Worm (Caenorhabditis elegans) whole organism, L4 larva: Measurements from ENCODE around the gene ttc-7.

Source experiments
- T26A8.4 ChIP-seq: fragments of 200-800 bp; sonication (Bioruptor generic); IDR thresholded peaks from 2 replicates; pipeline ENCODE4 v1.3.6; 2022; ENCODE audit warnings: missing genetic modification characterization, missing compliant biosample characterization
- Y105C5A.15 ChIP-seq: fragments of 200-800 bp; sonication (Bioruptor generic); IDR thresholded peaks from 2 replicates; pipeline ENCODE4 v1.3.6; 2022; ENCODE audit warnings: missing genetic modification characterization, missing compliant biosample characterization
- aha-1 ChIP-seq: fragments of 150-350 bp; peaks from one replicate; lab custom pipeline; 2014; ENCODE audit warnings: missing biosample characterization, missing genetic modification characterization
- arid-1 ChIP-seq: fragments of 200-800 bp; sonication (Bioruptor generic); conservative IDR thresholded peaks from 2 replicates; pipeline ENCODE4 v1.3.6; 2022; ENCODE audit warnings: missing genetic modification reagents, missing genetic modification characterization, missing compliant biosample characterization
- ceh-20 ChIP-seq: fragments of 200-800 bp; sonication (Bioruptor generic); IDR thresholded peaks from 2 replicates; pipeline ENCODE4 v1.3.6; 2022; ENCODE audit warnings: missing genetic modification reagents, missing genetic modification characterization, missing compliant biosample characterization
- ceh-28 ChIP-seq: fragments of 150-350 bp; optimal IDR thresholded peaks from 2 replicates; lab custom pipeline; 2014; ENCODE audit warnings: missing biosample characterization, missing genetic modification reagents, missing genetic modification characterization
- ceh-44 ChIP-seq: fragments of 200-800 bp; sonication (Bioruptor generic); IDR thresholded peaks from 2 replicates; pipeline ENCODE4 v1.3.6; 2022; ENCODE audit warnings: missing genetic modification reagents, missing genetic modification characterization, missing compliant biosample characterization
- daf-16 ChIP-seq, 3 experiments: sonication (generic microtip); optimal IDR thresholded peaks; 2 replicates each; lab custom pipeline; 2016 to 2017; ENCODE audit warnings: missing genetic modification characterization in 3 of 3, missing genetic modification reagents in 3 of 3, mild to moderate bottlenecking in 2 of 3, missing compliant biosample characterization in 2 of 3, missing biosample characterization in 1 of 3, moderate library complexity in 1 of 3
- dmd-6 ChIP-seq: fragments of 200-800 bp; sonication (Bioruptor generic); IDR thresholded peaks from 2 replicates; pipeline ENCODE4 v1.3.6; 2022; ENCODE audit warnings: missing genetic modification reagents, missing genetic modification characterization, missing compliant biosample characterization
- dmd-8 ChIP-seq: fragments of 200-800 bp; sonication (Bioruptor generic); IDR thresholded peaks from 2 replicates; pipeline ENCODE4 v1.3.6; 2022; ENCODE audit warnings: missing genetic modification characterization, missing compliant biosample characterization
- dpl-1 ChIP-seq: fragments of 150-350 bp; optimal IDR thresholded peaks from 2 replicates; lab custom pipeline; 2014; ENCODE audit warnings: missing biosample characterization, missing genetic modification reagents, missing genetic modification characterization
- duxl-1 ChIP-seq: sonication (generic microtip); optimal IDR thresholded peaks from 2 replicates; lab custom pipeline; 2016; ENCODE audit warnings: mild to moderate bottlenecking, missing genetic modification characterization, moderate library complexity, missing compliant biosample characterization; ENCODE audit not compliant: poor library complexity
- dve-1 ChIP-seq: sonication (generic microtip); optimal IDR thresholded peaks from 2 replicates; lab custom pipeline; 2017; ENCODE audit warnings: antibody characterized with exemption, mild to moderate bottlenecking, missing genetic modification characterization, missing compliant biosample characterization; ENCODE audit not compliant: insufficient read depth
- egl-43 ChIP-seq: fragments of 200-800 bp; sonication (Bioruptor generic); IDR thresholded peaks from 2 replicates; pipeline ENCODE4 v1.3.6; 2022; ENCODE audit warnings: missing genetic modification reagents, missing genetic modification characterization, missing compliant biosample characterization
- gei-8 ChIP-seq: fragments of 200-800 bp; sonication (Bioruptor generic); optimal IDR thresholded peaks from 2 replicates; lab custom pipeline; 2018; ENCODE audit warnings: mild to moderate bottlenecking, missing genetic modification characterization, missing compliant biosample characterization
- hlh-11 ChIP-seq: fragments of 200-800 bp; sonication (Bioruptor generic); optimal IDR thresholded peaks from 2 replicates; lab custom pipeline; 2018; ENCODE audit warnings: mild to moderate bottlenecking, missing genetic modification characterization, missing compliant biosample characterization
- hlh-30 ChIP-seq: sonication (generic microtip); optimal IDR thresholded peaks from 2 replicates; lab custom pipeline; 2017; ENCODE audit warnings: antibody characterized with exemption, mild to moderate bottlenecking, missing genetic modification characterization, missing compliant biosample characterization; ENCODE audit not compliant: insufficient read depth
- hmg-1.1 ChIP-seq: fragments of 200-800 bp; sonication (Bioruptor generic); IDR thresholded peaks from 2 replicates; pipeline ENCODE4 v1.3.6; 2022; ENCODE audit warnings: missing genetic modification reagents, missing genetic modification characterization, missing compliant biosample characterization
- lin-13 ChIP-seq: fragments of 150-350 bp; optimal IDR thresholded peaks from 2 replicates; lab custom pipeline; 2014; ENCODE audit warnings: missing biosample characterization, missing genetic modification reagents, missing genetic modification characterization
- lin-15B ChIP-seq: fragments of 150-350 bp; sonication (generic microtip); optimal IDR thresholded peaks from 3 replicates; lab custom pipeline; 2014; ENCODE audit warnings: missing biosample characterization, missing genetic modification characterization
- lin-38 ChIP-seq: fragments of 200-800 bp; sonication (Bioruptor generic); IDR thresholded peaks from 2 replicates; pipeline ENCODE4 v1.3.6; 2022; ENCODE audit warnings: missing genetic modification reagents, missing genetic modification characterization, missing compliant biosample characterization
- lsy-2 ChIP-seq, 2 experiments: fragments of 150-350 bp in 1 of 2; sonication (generic microtip) in 1 of 2; optimal IDR thresholded peaks; 2 replicates each; lab custom pipeline; 2014 to 2017; ENCODE audit warnings: missing biosample characterization in 2 of 2, missing genetic modification characterization in 2 of 2
- madf-9 ChIP-seq: fragments of 200-800 bp; sonication (Bioruptor generic); conservative IDR thresholded peaks from 2 replicates; pipeline ENCODE4 v1.3.6; 2022; ENCODE audit warnings: missing genetic modification reagents, missing genetic modification characterization, missing compliant biosample characterization
- mep-1 ChIP-seq: fragments of 150-350 bp; sonication (generic microtip); optimal IDR thresholded peaks from 3 replicates; lab custom pipeline; 2014; ENCODE audit warnings: missing biosample characterization, missing genetic modification characterization
- mes-2 ChIP-seq: sonication (generic microtip); optimal IDR thresholded peaks from 2 replicates; lab custom pipeline; 2016; ENCODE audit warnings: missing genotype, mild to moderate bottlenecking, missing genetic modification characterization, missing compliant biosample characterization; ENCODE audit not compliant: poor library complexity, severe bottlenecking
- mxl-2 ChIP-seq: fragments of 200-800 bp; sonication (Bioruptor generic); conservative IDR thresholded peaks from 2 replicates; pipeline ENCODE4 v1.3.6; 2022; ENCODE audit warnings: missing genetic modification reagents, missing genetic modification characterization, missing compliant biosample characterization
- nhr-10 ChIP-seq: fragments of 150-350 bp; optimal IDR thresholded peaks from 2 replicates; lab custom pipeline; 2014; ENCODE audit warnings: missing biosample characterization, missing genetic modification characterization
- nhr-102 ChIP-seq: sonication (generic microtip); optimal IDR thresholded peaks from 2 replicates; lab custom pipeline; 2016; ENCODE audit warnings: mild to moderate bottlenecking, missing genetic modification characterization, moderate library complexity, missing compliant biosample characterization
- nhr-11 ChIP-seq: fragments of 150-350 bp; optimal IDR thresholded peaks from 2 replicates; lab custom pipeline; 2014; ENCODE audit warnings: missing biosample characterization, missing genetic modification characterization
- nhr-111 ChIP-seq: fragments of 200-800 bp; sonication (Bioruptor generic); optimal IDR thresholded peaks from 2 replicates; lab custom pipeline; 2018; ENCODE audit warnings: mild to moderate bottlenecking, missing genetic modification characterization, missing compliant biosample characterization
- nhr-41 ChIP-seq: fragments of 200-800 bp; sonication (Bioruptor generic); IDR thresholded peaks from 2 replicates; pipeline ENCODE4 v1.3.6; 2022; ENCODE audit warnings: missing genetic modification reagents, missing genetic modification characterization, missing compliant biosample characterization
- nhr-42 ChIP-seq: fragments of 200-800 bp; sonication (Bioruptor generic); IDR thresholded peaks from 2 replicates; pipeline ENCODE4 v1.3.6; 2022; ENCODE audit warnings: missing genetic modification characterization, missing compliant biosample characterization
- nhr-76 ChIP-seq: fragments of 150-350 bp; optimal IDR thresholded peaks from 2 replicates; lab custom pipeline; 2014; ENCODE audit warnings: missing biosample characterization, missing genetic modification characterization
- rbr-2 ChIP-seq: sonication (generic microtip); optimal IDR thresholded peaks from 2 replicates; lab custom pipeline; 2016; ENCODE audit warnings: missing genotype, missing genetic modification characterization, missing compliant biosample characterization
- saeg-2 ChIP-seq: fragments of 200-800 bp; sonication (Bioruptor generic); IDR thresholded peaks from 2 replicates; pipeline ENCODE4 v1.3.6; 2022; ENCODE audit warnings: missing genetic modification reagents, missing genetic modification characterization, missing compliant biosample characterization
- set-16 ChIP-seq: fragments of 200-800 bp; sonication (Bioruptor generic); IDR thresholded peaks from 2 replicates; pipeline ENCODE4 v1.3.6; 2022; ENCODE audit warnings: missing genetic modification reagents, missing genetic modification characterization, missing compliant biosample characterization
- skn-1 ChIP-seq: fragments of 150-350 bp; optimal IDR thresholded peaks from 2 replicates; lab custom pipeline; 2014; ENCODE audit warnings: missing biosample characterization, missing genetic modification characterization
- snpc-4 ChIP-seq: fragments of 150-350 bp; optimal IDR thresholded peaks from 2 replicates; lab custom pipeline; 2014; ENCODE audit warnings: missing biosample characterization, missing genetic modification characterization
- spr-1 ChIP-seq: sonication (generic microtip); optimal IDR thresholded peaks from 2 replicates; lab custom pipeline; 2016; ENCODE audit warnings: mild to moderate bottlenecking, missing genetic modification characterization, missing compliant biosample characterization
- spr-3 ChIP-seq: fragments of 200-800 bp; sonication (Bioruptor generic); optimal IDR thresholded peaks from 2 replicates; lab custom pipeline; 2018; ENCODE audit warnings: mild to moderate bottlenecking, missing genetic modification characterization, missing compliant biosample characterization
- unc-62 ChIP-seq, 3 experiments: fragments of 150-350 bp in 1 of 3; sonication (generic microtip); optimal IDR thresholded peaks in 2 of 3; peaks in 1 of 3; 1 replicate in 1 of 3; 2 replicates in 2 of 3; lab custom pipeline; 2014 to 2017; ENCODE audit warnings: missing biosample characterization in 3 of 3, missing genetic modification characterization in 3 of 3, missing genetic modification reagents in 3 of 3, missing genotype in 1 of 3
- zag-1 ChIP-seq: fragments of 150-350 bp; optimal IDR thresholded peaks from 2 replicates; lab custom pipeline; 2014; ENCODE audit warnings: missing biosample characterization, missing genetic modification characterization
- ztf-7 ChIP-seq: fragments of 150-350 bp; optimal IDR thresholded peaks from 2 replicates; lab custom pipeline; 2014; ENCODE audit warnings: missing biosample characterization, missing genetic modification characterization

ttc-7 gene

DNA sequence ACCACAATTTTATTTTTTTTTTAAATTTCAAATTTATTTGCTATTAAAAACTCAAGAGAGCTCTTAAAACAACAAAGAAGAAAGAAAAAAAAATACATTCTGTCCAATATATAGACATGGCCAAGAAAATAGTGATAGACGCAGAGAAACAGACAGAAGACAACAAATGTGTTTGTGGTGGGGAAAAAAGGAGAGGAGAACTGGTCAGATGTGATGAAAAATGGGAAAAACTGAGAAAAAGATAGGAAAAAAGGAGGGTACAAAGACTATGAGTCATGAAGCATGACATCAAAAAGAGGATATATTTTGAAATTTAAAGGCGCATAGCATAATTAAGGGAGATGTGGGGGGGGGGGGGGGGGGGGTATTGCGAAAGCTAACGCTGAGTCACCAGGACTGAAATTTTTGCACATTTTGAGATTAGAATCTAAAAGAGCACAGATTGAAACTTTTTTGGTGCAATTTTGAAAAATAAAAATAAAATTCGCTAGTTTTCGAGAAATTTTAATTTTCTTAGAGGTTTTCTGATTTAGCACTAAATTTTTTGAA lies 41.1 kb upstream of the ttc-7 start (continued):
- TF ChIP-seq spr-3 (GFP tag; lab: Kevin White, UChicago) = no peak
- peak; percentile 60 for TF ChIP-seq hlh-30 (tag; lab: Kevin White, UChicago)
- no peak for TF ChIP-seq nhr-41 (GFP tag; lab: Robert Waterston, UW)
- TF ChIP-seq nhr-11 (tag; lab: Kevin White, UChicago) = peak; percentile 32
- TF ChIP-seq lin-38 (GFP tag; lab: Robert Waterston, UW) = no peak
- no peak for TF ChIP-seq dmd-8 (GFP tag; lab: Robert Waterston, UW)
- TF ChIP-seq nhr-10 (tag; lab: Kevin White, UChicago) = no peak
- TF ChIP-seq set-16 (GFP tag; lab: Robert Waterston, UW) = no peak
- TF ChIP-seq mxl-2 (GFP tag; lab: Robert Waterston, UW) = no peak
- TF ChIP-seq arid-1 = no peak
- no peak for TF ChIP-seq nhr-111 (GFP tag; lab: Kevin White, UChicago)
- TF ChIP-seq ceh-44 (GFP tag; lab: Robert Waterston, UW) = no peak
- TF ChIP-seq dpl-1 = peak; percentile 40
- TF ChIP-seq zag-1 (tag; lab: Kevin White, UChicago) = no peak
- TF ChIP-seq dmd-6 (GFP tag; lab: Robert Waterston, UW) = peak; percentile 36
- no peak for TF ChIP-seq nhr-102
- TF ChIP-seq lin-15B (tag; lab: Kevin White, UChicago) = no peak
- TF ChIP-seq egl-43 (GFP tag; lab: Robert Waterston, UW) = no peak
- TF ChIP-seq saeg-2 = no peak
- peak; percentile 59 for TF ChIP-seq hlh-11 (tag; lab: Kevin White, UChicago)
- no peak for TF ChIP-seq skn-1
- TF ChIP-seq Y105C5A.15 = no peak
- TF ChIP-seq T26A8.4 (GFP tag; lab: Robert Waterston, UW) = no peak
- TF ChIP-seq snpc-4 = no peak
- 0 out of 2 replicates have a peak, but pooled peaks have one; percentile 25 for TF ChIP-seq ceh-20 (GFP tag; lab: Robert Waterston, UW)
- no peak for TF ChIP-seq gei-8 (GFP tag; lab: Kevin White, UChicago)

ce11 chrIII:1824264-1824922 lies 35.8 kb upstream of the ttc-7 start, which contains the start of the genes pvf-1 and Y39A3CL.7:
TSS of gene pvf-1 (minus strand) at chrIII:1824314.
TSS of gene Y39A3CL.7 (plus strand) at chrIII:1824919.
- TF ChIP-seq madf-9 (GFP tag; lab: Robert Waterston, UW) (0 out of 2 replicates have a peak, but pooled peaks have one; percentile 17), daf-16 (GFP tag; optimal IDR thresholded peaks at IDR 0.05; lab: Kevin White, UChicago) (peak in 1 of 2 experiments; percentile 20), daf-16 (tag; optimal IDR thresholded peaks at IDR 0.05; lab: Kevin White, UChicago) (peak; percentile 33), lsy-2 (tag; optimal IDR thresholded peaks at IDR 0.05; lab: Kevin White, UChicago) (peak in 1 of 2 experiments; percentile 57), hlh-11 (tag; lab: Kevin White, UChicago) (no peak), lin-13 (GFP tag; lab: Kevin White, UChicago) (peak; percentile 68), unc-62 (GFP tag; optimal IDR thresholded peaks at IDR 0.05 in 1 of 2; lab: Kevin White, UChicago) (peak in 1 of 2 experiments; percentile 77), unc-62 (tag; optimal IDR thresholded peaks at IDR 0.05; lab: Kevin White, UChicago) (no peak), lin-38 (GFP tag; lab: Robert Waterston, UW) (peak; percentile 66), egl-43 (GFP tag; lab: Robert Waterston, UW) (no peak), aha-1 (tag; lab: Kevin White, UChicago) (peak; percentile 92), rbr-2 (tag; lab: Kevin White, UChicago) (peak; percentile 11), ztf-7 (no peak), nhr-42 (GFP tag; lab: Robert Waterston, UW) (no peak), mes-2 (tag; lab: Kevin White, UChicago) (peak; percentile 88), spr-1 (no peak), dve-1 (peak; percentile 20), mep-1 (tag; lab: Kevin White, UChicago) (peak; percentile 56), duxl-1 (tag; lab: Kevin White, UChicago) (peak; percentile 65), hmg-1.1 (GFP tag; lab: Robert Waterston, UW) (peak; percentile 60), ceh-28 (tag; lab: Kevin White, UChicago) (no peak), dpl-1 (peak; percentile 60), nhr-76 (tag; lab: Kevin White, UChicago) (no peak)
